Fruit fly (Drosophila melanogaster): ENCODE data around the gene CG34436.

The CG34436 gene

DNA sequence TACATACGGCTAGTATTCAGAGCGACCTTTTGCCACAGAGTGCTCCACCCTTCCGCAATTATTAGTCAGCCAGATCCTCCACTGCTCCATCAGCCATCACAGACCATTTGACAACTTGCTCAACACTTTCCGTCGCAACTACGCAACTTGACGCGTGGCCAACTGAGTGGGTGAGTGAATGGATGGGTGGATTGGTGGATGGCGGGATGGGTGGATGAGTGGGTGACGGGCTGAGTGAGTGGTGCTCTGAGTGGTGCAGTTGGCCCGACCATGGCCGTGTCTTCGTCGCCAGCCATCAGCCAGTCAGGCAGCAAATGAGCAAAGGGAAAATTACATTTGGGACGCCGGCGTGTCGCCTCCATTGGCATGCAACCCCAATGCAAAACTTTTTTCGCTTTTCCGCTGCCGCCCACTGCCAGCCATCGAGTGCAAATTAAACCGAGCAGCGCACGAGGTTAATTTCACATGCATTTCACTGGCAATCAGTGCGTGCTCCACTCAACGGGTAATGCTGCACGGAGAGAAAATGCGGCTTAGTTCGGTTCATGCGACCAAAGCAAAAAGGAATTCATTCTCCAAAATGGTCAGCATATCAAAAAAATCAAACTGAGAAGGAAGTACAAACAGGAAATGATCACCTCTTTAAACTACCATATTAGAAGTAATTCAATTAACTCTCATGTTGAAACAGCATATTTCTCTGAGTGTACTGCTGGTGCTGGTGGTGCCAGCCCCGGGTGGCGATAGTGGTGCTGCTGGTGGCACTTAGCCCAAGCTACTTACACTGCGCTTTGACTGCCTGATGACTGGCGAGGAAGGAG is 25.8 kb downstream of the CG34436 start:
- TF ChIP-seq CG8478 (optimal IDR thresholded peaks at IDR 0.05) = no peak
- no peak for TF ChIP-seq psq (optimal IDR thresholded peaks at IDR 0.05)
- no peak for TF ChIP-seq usp (GFP tag; optimal IDR thresholded peaks at IDR 0.05)
- TF ChIP-seq pan (optimal IDR thresholded peaks at IDR 0.05) = no peak
- TF ChIP-seq EcR (GFP tag; optimal IDR thresholded peaks at IDR 0.05) = no peak
- TF ChIP-seq Dll (optimal IDR thresholded peaks at IDR 0.05) = no peak

DNA sequence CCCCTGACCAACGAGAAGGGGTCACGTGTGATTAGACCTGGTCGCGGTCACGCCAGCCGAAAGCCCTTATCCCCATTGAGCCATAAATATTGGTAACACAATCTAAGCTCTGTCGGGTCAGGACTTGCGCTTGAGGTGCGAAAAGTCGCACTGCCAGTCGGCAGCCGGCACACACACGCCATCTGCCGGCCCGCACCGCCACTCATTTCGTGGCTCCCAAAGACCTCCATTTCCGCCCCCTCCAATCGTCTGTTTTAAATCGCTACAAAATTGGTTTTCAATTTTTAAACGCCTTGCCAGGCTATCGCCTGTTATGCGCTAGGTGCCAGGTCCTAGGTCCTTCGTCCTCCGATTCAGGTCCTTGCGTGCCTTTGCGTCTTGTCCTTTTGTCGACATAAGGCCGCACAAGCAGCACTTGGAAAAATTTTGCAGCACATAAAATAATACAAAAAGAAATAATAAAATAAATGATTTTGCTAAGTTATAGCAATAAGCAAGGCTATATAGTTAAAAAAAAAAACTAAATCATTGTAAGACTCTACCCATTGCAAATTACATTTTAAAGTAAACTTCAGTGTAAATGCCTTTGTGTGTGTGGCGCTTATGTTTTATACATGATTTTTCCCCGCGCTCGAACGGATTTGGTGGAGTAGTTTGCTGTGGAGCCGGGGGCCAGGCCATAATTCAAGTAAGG is 34.9 kb downstream of the CG34436 start:
- TF ChIP-seq psq (optimal IDR thresholded peaks at IDR 0.05) (no peak), pan (optimal IDR thresholded peaks at IDR 0.05) (no peak), CG8478 (optimal IDR thresholded peaks at IDR 0.05) (no peak), Dll (optimal IDR thresholded peaks at IDR 0.05) (no peak), usp (GFP tag; optimal IDR thresholded peaks at IDR 0.05) (no peak), EcR (GFP tag; optimal IDR thresholded peaks at IDR 0.05) (no peak)

DNA sequence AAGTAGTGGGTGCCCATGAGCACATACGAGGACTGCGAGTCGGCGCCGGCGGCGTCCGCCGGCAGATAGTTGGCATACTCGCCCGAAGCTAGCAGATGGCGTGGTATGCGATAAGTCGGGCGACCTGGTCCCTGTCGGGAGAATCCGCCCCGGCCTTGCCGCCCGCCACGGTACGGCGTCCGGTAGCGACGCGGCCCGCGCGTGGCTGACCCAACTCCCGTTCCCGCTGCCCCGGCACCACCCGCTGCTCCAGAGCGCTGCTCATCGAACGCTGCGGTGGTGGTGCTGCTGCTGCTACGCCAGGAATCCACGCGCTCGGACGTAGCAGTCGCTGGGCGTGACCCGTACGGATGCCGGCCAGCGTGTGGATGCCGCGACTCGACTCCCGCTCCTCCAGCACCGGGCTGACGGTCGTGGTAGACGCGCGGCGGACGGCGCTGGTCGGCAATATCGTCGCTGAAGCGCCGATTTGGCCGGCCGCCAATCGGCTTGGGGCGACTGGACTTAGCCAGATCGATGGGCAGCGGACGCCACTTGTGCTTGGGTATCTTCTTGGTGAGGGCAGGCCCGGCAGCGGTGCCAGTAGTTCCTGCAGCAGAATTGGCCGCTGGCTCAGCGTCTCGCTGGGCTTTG is 41.5 kb downstream of the CG34436 start:
- TF ChIP-seq EcR (GFP tag; optimal IDR thresholded peaks at IDR 0.05) (no peak), pan (optimal IDR thresholded peaks at IDR 0.05) (no peak), usp (GFP tag; optimal IDR thresholded peaks at IDR 0.05) (no peak), CG8478 (optimal IDR thresholded peaks at IDR 0.05) (no peak), Dll (optimal IDR thresholded peaks at IDR 0.05) (no peak), psq (optimal IDR thresholded peaks at IDR 0.05) (no peak)

DNA sequence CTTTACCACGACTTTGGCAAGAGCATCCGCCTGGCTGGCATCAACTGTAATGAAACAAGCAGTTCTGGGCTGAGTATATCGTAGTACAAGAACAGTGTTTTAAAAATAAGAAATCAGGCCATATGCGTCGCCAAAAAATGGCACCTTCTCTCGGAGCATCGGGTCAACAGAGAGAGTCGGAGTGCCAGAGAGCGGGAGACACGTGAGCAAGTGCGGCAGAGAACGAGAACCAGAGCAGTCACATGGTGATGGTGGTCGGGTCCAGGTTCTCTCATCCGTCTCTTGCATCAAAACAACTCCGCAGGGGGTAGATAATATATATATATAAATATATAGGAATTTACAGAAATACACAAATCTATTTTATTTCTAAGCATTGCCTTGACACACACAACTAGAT is 42.5 kb downstream of the CG34436 start:
- no peak for TF ChIP-seq Dll (optimal IDR thresholded peaks at IDR 0.05)
- no peak for TF ChIP-seq psq (optimal IDR thresholded peaks at IDR 0.05)
- TF ChIP-seq EcR (GFP tag; optimal IDR thresholded peaks at IDR 0.05) = no peak
- no peak for TF ChIP-seq pan (optimal IDR thresholded peaks at IDR 0.05)
- TF ChIP-seq usp (GFP tag; optimal IDR thresholded peaks at IDR 0.05) = no peak
- no peak for TF ChIP-seq CG8478 (optimal IDR thresholded peaks at IDR 0.05)

DNA sequence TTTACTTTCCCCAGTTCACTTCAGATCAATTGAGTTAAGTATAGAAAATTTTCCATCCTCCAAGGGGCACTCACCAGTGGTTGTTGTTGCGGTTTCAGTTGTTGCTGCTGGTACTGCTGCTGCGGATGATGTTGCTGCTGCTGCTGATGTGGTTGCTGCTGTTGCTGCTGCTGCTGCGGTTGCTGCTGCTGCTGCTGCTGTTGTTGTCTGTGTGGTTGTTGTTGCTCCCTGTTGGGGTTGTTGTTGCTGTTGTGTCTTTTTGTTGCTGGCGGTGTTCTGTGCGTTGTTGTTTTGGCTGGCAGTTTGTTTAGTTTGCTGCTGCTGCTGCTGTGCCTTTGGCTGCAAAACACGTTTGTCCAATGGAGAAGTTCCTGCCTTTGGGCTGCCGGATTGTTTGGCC is 43.0 kb downstream of the CG34436 start:
- TF ChIP-seq Dll (optimal IDR thresholded peaks at IDR 0.05) (no peak), CG8478 (optimal IDR thresholded peaks at IDR 0.05) (no peak)

DNA sequence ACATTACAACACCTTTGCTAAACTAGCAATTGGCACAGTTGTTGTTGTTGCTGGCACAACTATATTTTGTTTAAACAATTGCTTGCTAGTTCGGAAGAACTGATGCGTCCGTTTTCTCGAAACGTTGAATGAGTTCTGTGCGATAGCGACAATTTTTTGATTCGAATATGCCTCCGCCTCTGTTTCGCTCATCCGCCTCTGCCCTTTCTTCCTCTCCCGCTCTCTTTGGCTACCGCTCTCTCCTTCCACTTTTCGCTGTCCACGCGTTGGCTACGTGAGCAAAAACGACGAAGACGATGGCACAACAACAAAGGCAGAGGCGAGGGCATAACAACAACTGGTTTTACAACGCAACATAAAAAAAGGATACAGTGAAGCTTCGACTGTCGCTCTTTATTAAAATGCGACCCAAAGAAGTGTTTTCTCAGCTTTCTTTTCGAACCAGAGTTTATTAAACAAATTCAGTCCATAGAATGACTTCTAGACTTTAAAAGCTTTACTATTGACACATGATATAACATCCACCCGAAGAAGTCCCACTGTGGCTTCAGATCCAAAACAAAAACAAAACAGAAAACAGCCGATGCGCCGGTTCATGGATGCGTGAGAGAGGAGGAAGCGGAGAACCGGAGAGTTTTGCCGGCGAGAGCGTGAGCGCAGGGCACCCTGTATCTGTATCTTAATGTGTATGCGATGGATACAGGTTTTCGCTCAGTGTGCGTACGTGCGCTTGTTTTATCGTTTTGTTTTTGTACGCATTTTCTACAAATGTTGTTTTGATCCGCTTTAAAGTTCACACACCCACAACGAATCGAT is 44.0 kb downstream of the CG34436 start:
- TF ChIP-seq pan (optimal IDR thresholded peaks at IDR 0.05) (no peak), psq (optimal IDR thresholded peaks at IDR 0.05) (no peak), Dll (optimal IDR thresholded peaks at IDR 0.05) (no peak), CG8478 (optimal IDR thresholded peaks at IDR 0.05) (no peak), EcR (GFP tag; optimal IDR thresholded peaks at IDR 0.05) (no peak), usp (GFP tag; optimal IDR thresholded peaks at IDR 0.05) (no peak)

DNA sequence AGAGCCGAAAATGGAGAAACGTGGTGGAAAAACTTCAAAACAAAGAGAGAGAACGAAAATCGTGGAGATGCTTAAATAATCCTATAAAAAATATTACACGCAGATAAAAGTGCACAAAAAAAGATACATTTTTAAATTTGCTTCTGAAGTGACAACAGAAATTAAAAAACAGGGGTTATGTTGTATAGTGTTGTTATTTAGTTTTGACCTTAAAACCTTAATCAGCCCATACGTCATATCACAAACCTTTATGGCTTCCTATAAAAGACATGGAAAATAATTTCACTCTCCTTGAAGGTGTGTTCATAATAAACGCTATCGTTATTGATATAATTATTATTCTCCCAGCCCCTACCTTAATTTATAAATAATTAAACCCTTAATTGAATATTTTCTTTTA is 44.8 kb downstream of the CG34436 start:
- TF ChIP-seq pan (optimal IDR thresholded peaks at IDR 0.05) (no peak), psq (optimal IDR thresholded peaks at IDR 0.05) (no peak), CG8478 (optimal IDR thresholded peaks at IDR 0.05) (no peak), Dll (optimal IDR thresholded peaks at IDR 0.05) (no peak), EcR (GFP tag; optimal IDR thresholded peaks at IDR 0.05) (no peak), usp (GFP tag; optimal IDR thresholded peaks at IDR 0.05) (no peak)

DNA sequence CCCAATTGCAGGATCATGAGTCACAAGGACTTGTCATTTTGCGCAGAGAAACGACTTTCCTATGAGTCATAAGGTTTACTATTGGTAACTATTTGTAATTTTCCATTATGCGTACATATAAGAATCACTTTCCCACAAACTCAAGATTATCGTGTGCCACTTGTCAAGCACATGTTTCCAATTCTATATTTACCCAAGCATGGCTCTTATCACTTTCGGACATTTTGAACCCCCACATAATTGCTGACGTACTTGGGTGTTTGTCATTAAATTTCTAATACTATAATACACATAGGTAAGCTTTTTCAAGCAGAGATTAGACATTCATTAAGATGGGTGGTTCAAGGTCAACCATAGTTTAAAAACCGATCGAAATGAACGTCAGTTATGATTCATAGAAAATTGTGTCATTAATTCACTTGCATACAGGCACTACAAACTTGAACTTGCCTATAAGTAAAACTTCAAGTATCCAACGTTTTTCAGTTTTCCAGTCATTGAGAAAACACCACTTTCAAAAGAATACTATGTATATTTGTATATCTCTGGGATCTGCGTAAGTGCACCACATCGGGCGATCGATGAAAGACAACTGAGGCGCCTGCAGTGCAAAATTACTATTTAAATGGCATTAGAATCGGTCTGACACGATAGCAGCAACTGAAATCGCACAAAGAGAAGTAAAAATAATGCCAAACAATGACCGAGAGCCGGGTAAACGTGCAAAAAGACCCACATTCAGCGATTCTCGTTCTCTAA is 45.5 kb downstream of the CG34436 start:
- TF ChIP-seq usp (GFP tag; optimal IDR thresholded peaks at IDR 0.05) = no peak
- no peak for TF ChIP-seq pan (optimal IDR thresholded peaks at IDR 0.05)
- no peak for TF ChIP-seq CG8478 (optimal IDR thresholded peaks at IDR 0.05)
- no peak for TF ChIP-seq EcR (GFP tag; optimal IDR thresholded peaks at IDR 0.05)
- no peak for TF ChIP-seq psq (optimal IDR thresholded peaks at IDR 0.05)
- TF ChIP-seq Dll (optimal IDR thresholded peaks at IDR 0.05) = no peak

DNA sequence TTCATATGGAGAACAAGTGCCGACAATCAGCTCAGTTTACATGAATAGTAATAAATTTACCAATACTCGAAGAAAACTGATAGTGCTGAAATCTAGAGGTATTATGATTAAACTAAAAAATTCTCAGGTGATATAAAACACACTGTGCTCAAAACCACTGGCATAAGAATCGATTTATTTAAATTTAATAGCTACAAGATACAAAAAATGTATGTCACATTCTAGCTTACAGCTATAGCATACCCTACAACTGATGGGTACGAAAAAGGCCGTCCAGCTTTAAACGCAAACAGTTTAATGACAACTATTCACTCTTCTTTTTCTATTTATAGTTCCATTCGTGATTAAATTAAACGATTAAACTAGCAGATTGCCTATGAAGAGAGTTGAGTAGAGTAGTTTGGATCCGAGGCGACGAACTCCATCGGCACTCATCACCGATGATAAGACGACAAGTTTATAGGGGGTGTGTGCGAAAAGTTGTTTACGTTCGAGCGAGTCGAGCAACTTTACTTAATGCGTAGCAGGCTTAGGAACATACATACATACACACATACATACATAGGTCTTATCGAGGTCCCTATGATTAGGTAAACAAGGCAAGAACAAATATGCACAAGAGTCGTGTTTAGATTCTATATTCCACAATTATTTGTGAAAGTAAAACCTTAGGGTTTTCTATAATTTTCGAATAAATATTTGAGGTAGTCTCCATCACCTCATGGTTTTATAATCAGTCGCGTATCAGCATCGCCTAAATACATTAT is 46.6 kb downstream of the CG34436 start:
- TF ChIP-seq usp (GFP tag; optimal IDR thresholded peaks at IDR 0.05) (no peak), CG8478 (optimal IDR thresholded peaks at IDR 0.05) (no peak), Dll (optimal IDR thresholded peaks at IDR 0.05) (no peak), pan (optimal IDR thresholded peaks at IDR 0.05) (no peak), psq (optimal IDR thresholded peaks at IDR 0.05) (no peak), EcR (GFP tag; optimal IDR thresholded peaks at IDR 0.05) (no peak)

Data from whole organism.